Worm (Caenorhabditis elegans): ENCODE measurements around the gene slc-25A21.

Gene slc-25A21

ce11 chrX:16240626-16241025 is 51.0 kb downstream of the slc-25A21 start:
- TF ChIP-seq Y55F3AM.14 (GFP tag; optimal IDR thresholded peaks at IDR 0.05) (no peak), elt-1 (tag; optimal IDR thresholded peaks at IDR 0.05) (no peak), zag-1 (tag; optimal IDR thresholded peaks at IDR 0.05) (no peak), ztf-1 (GFP tag; conservative IDR thresholded peaks at IDR 0.05) (no peak)

ce11 chrX:16243129-16243528 is 53.5 kb downstream of the slc-25A21 start:
- no peak for TF ChIP-seq C34F6.9 (tag; optimal IDR thresholded peaks at IDR 0.05)
- TF ChIP-seq nhr-237 (tag; optimal IDR thresholded peaks at IDR 0.05): no peak
- no peak for TF ChIP-seq nhr-25 (tag; optimal IDR thresholded peaks at IDR 0.05)
- no peak for TF ChIP-seq blmp-1 (tag; optimal IDR thresholded peaks at IDR 0.05; ENCODE audit: insufficient read depth)
- TF ChIP-seq ceh-82 (tag; optimal IDR thresholded peaks at IDR 0.05): no peak
- TF ChIP-seq unc-39 (tag; optimal IDR thresholded peaks at IDR 0.05): no peak
- TF ChIP-seq nhr-12 (tag; optimal IDR thresholded peaks at IDR 0.05): no peak
- TF ChIP-seq ZK546.5 (tag; optimal IDR thresholded peaks at IDR 0.05): no peak
- no peak for TF ChIP-seq mdl-1 (tag; optimal IDR thresholded peaks at IDR 0.05)
- no peak for TF ChIP-seq ceh-16 (tag; optimal IDR thresholded peaks at IDR 0.05)
- no peak for TF ChIP-seq lsy-2 (tag; optimal IDR thresholded peaks at IDR 0.05)
- TF ChIP-seq egl-27 (tag; optimal IDR thresholded peaks at IDR 0.05): no peak
- no peak for TF ChIP-seq unc-55 (GFP tag; optimal IDR thresholded peaks at IDR 0.05)
- no peak for TF ChIP-seq Y55F3AM.14 (GFP tag; optimal IDR thresholded peaks at IDR 0.05)
